Fruit fly (Drosophila melanogaster): ENCODE measurements around the gene HisCl1.

DNA sequence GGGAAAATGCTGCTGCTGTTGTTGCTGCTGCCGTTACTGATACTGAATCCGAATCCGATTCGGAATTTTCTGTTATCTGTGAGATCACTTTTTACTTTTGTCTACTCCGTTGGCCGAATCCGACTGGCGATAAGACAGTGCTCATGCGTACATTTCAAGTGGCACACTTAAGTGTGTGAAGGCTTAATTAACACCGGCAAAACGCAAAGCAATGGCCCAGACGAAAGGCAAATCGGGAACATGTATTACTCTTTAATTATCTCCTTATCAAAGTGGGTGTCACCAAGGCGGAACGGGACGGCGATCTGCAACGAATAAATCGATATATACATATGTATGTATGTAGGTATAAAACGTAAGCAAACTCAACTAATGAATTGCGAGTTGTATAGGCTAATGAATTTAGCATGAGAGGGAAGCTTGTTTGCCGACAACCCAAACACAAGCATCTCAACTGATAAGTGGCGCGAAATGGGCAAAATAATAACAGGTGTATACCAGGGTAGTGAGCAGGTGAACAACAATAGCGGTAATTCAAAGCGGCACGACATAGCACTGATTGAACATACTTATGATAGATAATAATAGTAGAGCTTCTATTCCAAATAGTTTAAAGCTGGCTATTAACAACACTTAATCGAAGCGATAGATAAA lies 24.0 kb downstream of the HisCl1 start:
- TF ChIP-seq CTCF (optimal IDR thresholded peaks at IDR 0.05) (no peak), CG8478 (optimal IDR thresholded peaks at IDR 0.05) (no peak)

All from S2 (cell line).